Fruit fly (Drosophila melanogaster) whole organism, prepupa: Measurements from ENCODE around the gene tap.

ENCODE experiments used
- CG8119 ChIP-seq: fragments of 200-800 bp; sonication (Bioruptor generic); IDR thresholded peaks from 3 replicates; pipeline ENCODE4 v1.3.6; 2022; ENCODE audit warnings: missing biosample characterization, missing genetic modification characterization
- Gug ChIP-seq: fragments of 200-800 bp; sonication (Bioruptor generic); IDR thresholded peaks from 2 replicates; pipeline ENCODE4 v1.3.6; 2022; ENCODE audit warnings: missing biosample characterization, missing genetic modification characterization
- Sox15 ChIP-seq: fragments of 200-800 bp; sonication (Bioruptor generic); optimal IDR thresholded peaks from 3 replicates; lab custom pipeline; 2016; ENCODE audit warnings: missing biosample characterization, missing genetic modification characterization

dm6 chr3L:17400911-17401310, 41.4 kb downstream of the tap start:
- TF ChIP-seq Gug (no peak), CG8119 (GFP tag; lab: Robert Waterston, UW) (no peak), Sox15 (no peak)
